Worm (Caenorhabditis elegans) whole organism, L3 larva: ENCODE results near the gene Y69H2.1.

Source experiments
- R02D3.7 ChIP-seq: fragments of 150-350 bp; optimal IDR thresholded peaks from 2 replicates; lab custom pipeline; 2014; ENCODE audit warnings: missing biosample characterization, missing genetic modification characterization
- aly-2 ChIP-seq: fragments of 150-350 bp; optimal IDR thresholded peaks from 2 replicates; lab custom pipeline; 2014; ENCODE audit warnings: missing biosample characterization, missing genetic modification characterization
- ama-1 ChIP-seq: fragments of 150-350 bp; optimal IDR thresholded peaks from 2 replicates; lab custom pipeline; 2018
- ceh-28 ChIP-seq: fragments of 150-350 bp; optimal IDR thresholded peaks from 2 replicates; lab custom pipeline; 2014; ENCODE audit warnings: missing biosample characterization, missing genetic modification reagents, missing genetic modification characterization
- ceh-82 ChIP-seq: fragments of 150-350 bp; optimal IDR thresholded peaks from 2 replicates; lab custom pipeline; 2014; ENCODE audit warnings: missing biosample characterization, missing genetic modification characterization
- ceh-9 ChIP-seq: sonication (generic microtip); optimal IDR thresholded peaks from 2 replicates; lab custom pipeline; 2018; ENCODE audit warnings: missing biosample characterization, missing genetic modification characterization
- daf-12 ChIP-seq: fragments of 150-350 bp; optimal IDR thresholded peaks from 2 replicates; lab custom pipeline; 2014; ENCODE audit warnings: missing biosample characterization, missing genetic modification reagents, missing genetic modification characterization
- egl-5 ChIP-seq: fragments of 150-350 bp; optimal IDR thresholded peaks from 2 replicates; lab custom pipeline; 2017; ENCODE audit warnings: missing biosample characterization, missing genetic modification reagents, missing genetic modification characterization, inconsistent platforms
- elt-1 ChIP-seq: fragments of 150-350 bp; optimal IDR thresholded peaks from 2 replicates; lab custom pipeline; 2014; ENCODE audit warnings: missing biosample characterization, missing genetic modification characterization
- elt-3 ChIP-seq, 3 experiments: fragments of 150-350 bp in 1 of 3; sonication (generic microtip) in 2 of 3; optimal IDR thresholded peaks; 2 replicates in 2 of 3; 4 replicates in 1 of 3; lab custom pipeline; 2014 to 2017; ENCODE audit warnings: missing biosample characterization in 3 of 3, missing genetic modification characterization in 3 of 3
- eor-1 ChIP-seq, 2 experiments: fragments of 150-350 bp; optimal IDR thresholded peaks; 2 replicates each; lab custom pipeline; 2014 to 2018; ENCODE audit warnings: missing biosample characterization in 2 of 2, missing genetic modification characterization in 2 of 2
- fkh-2 ChIP-seq: fragments of 150-350 bp; optimal IDR thresholded peaks from 2 replicates; lab custom pipeline; 2014; ENCODE audit warnings: missing biosample characterization, missing genetic modification reagents, missing genetic modification characterization
- fos-1 ChIP-seq: fragments of 150-350 bp; optimal IDR thresholded peaks from 2 replicates; lab custom pipeline; 2014; ENCODE audit warnings: missing biosample characterization, missing genetic modification characterization
- jun-1 ChIP-seq: fragments of 150-350 bp; optimal IDR thresholded peaks from 2 replicates; lab custom pipeline; 2014; ENCODE audit warnings: missing biosample characterization, missing genetic modification reagents, missing genetic modification characterization
- lin-15B ChIP-seq: fragments of 150-350 bp; optimal IDR thresholded peaks from 2 replicates; lab custom pipeline; 2014; ENCODE audit warnings: missing biosample characterization, missing genetic modification characterization
- lsy-12 ChIP-seq: sonication (generic microtip); optimal IDR thresholded peaks from 2 replicates; lab custom pipeline; 2016; ENCODE audit warnings: mild to moderate bottlenecking, missing genetic modification characterization, missing compliant biosample characterization
- mdl-1 ChIP-seq: fragments of 150-350 bp; optimal IDR thresholded peaks from 2 replicates; lab custom pipeline; 2014; ENCODE audit warnings: missing biosample characterization, missing genetic modification characterization
- nfya-1 ChIP-seq: sonication (generic microtip); optimal IDR thresholded peaks from 2 replicates; lab custom pipeline; 2017; ENCODE audit warnings: missing genetic modification characterization, mild to moderate bottlenecking, missing compliant biosample characterization, antibody characterized with exemption, moderate library complexity; ENCODE audit not compliant: insufficient read depth
- nhr-11 ChIP-seq: fragments of 150-350 bp; optimal IDR thresholded peaks from 2 replicates; lab custom pipeline; 2014; ENCODE audit warnings: missing biosample characterization, missing genetic modification characterization
- nhr-12 ChIP-seq: fragments of 150-350 bp; optimal IDR thresholded peaks from 2 replicates; lab custom pipeline; 2014; ENCODE audit warnings: missing biosample characterization, missing genetic modification characterization
- nhr-23 ChIP-seq: fragments of 150-350 bp; optimal IDR thresholded peaks from 2 replicates; lab custom pipeline; 2014; ENCODE audit warnings: missing biosample characterization, missing genetic modification reagents, missing genetic modification characterization
- nhr-237 ChIP-seq: fragments of 150-350 bp; optimal IDR thresholded peaks from 2 replicates; lab custom pipeline; 2014; ENCODE audit warnings: missing biosample characterization, missing genetic modification characterization
- nhr-25 ChIP-seq: sonication (generic microtip); optimal IDR thresholded peaks from 2 replicates; lab custom pipeline; 2017; ENCODE audit warnings: missing biosample characterization, missing genetic modification characterization
- nhr-28 ChIP-seq: fragments of 150-350 bp; optimal IDR thresholded peaks from 2 replicates; lab custom pipeline; 2014; ENCODE audit warnings: missing biosample characterization, missing genetic modification characterization
- nhr-43 ChIP-seq: sonication (generic microtip); optimal IDR thresholded peaks from 2 replicates; lab custom pipeline; 2016; ENCODE audit warnings: mild to moderate bottlenecking, missing genetic modification characterization, missing compliant biosample characterization; ENCODE audit not compliant: poor library complexity, severe bottlenecking
- nhr-67 ChIP-seq: fragments of 150-350 bp; optimal IDR thresholded peaks from 2 replicates; lab custom pipeline; 2014; ENCODE audit warnings: missing biosample characterization, missing genetic modification characterization
- sea-2 ChIP-seq: fragments of 150-350 bp; sonication (generic microtip); optimal IDR thresholded peaks from 4 replicates; lab custom pipeline; 2014; ENCODE audit warnings: missing biosample characterization, missing genetic modification reagents, missing genetic modification characterization
- skn-1 ChIP-seq: fragments of 150-350 bp; optimal IDR thresholded peaks from 2 replicates; lab custom pipeline; 2014; ENCODE audit warnings: missing biosample characterization, missing genetic modification characterization
- snpc-4 ChIP-seq: fragments of 150-350 bp; optimal IDR thresholded peaks from 2 replicates; lab custom pipeline; 2014; ENCODE audit warnings: missing biosample characterization, missing genetic modification characterization
- unc-62 ChIP-seq: fragments of 150-350 bp; sonication (generic microtip); optimal IDR thresholded peaks from 4 replicates; lab custom pipeline; 2014; ENCODE audit warnings: missing biosample characterization, missing genetic modification reagents, missing genetic modification characterization
- ztf-11 ChIP-seq: fragments of 150-350 bp; optimal IDR thresholded peaks from 2 replicates; lab custom pipeline; 2014; ENCODE audit warnings: missing biosample characterization, missing genetic modification characterization
- ztf-4 ChIP-seq: fragments of 150-350 bp; optimal IDR thresholded peaks from 2 replicates; lab custom pipeline; 2014; ENCODE audit warnings: missing biosample characterization, missing genetic modification characterization

Y69H2.1 gene

DNA sequence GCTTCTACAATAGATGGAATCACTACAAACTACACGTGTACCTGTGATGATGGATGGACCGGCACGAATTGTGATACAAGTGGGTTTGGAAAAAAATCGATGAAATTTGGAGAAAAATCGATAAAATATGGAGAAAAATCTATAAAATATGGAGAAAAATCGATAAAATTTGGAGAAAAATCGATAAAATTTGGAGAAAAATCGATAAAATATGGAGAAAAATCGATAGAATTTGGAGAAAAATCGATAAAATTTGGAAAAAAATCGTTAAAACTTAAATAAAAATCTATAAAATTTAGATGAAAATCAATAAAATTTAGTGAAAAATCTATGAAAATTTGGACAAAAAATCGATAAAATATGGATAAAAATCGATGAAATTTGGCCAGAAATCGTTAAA lies 21.9 kb upstream of the Y69H2.1 start:
- TF ChIP-seq ceh-28 (tag; lab: Kevin White, UChicago) = peak; percentile 83
- no peak for TF ChIP-seq nhr-23

ce11 chrV:18639601-18640354 lies 17.4 kb upstream of the Y69H2.1 start, which contains the start of gene egas-1:
Gene egas-1 (plus strand): TSS chrV:18640304.
- peak; percentile 45 for TF ChIP-seq nhr-23
- TF ChIP-seq daf-12 (tag; lab: Kevin White, UChicago) = no peak
- no peak for TF ChIP-seq snpc-4 (tag; lab: Kevin White, UChicago)
- no peak for TF ChIP-seq fkh-2 (tag; lab: Kevin White, UChicago)
- TF ChIP-seq ceh-28 (tag; lab: Kevin White, UChicago) = peak; percentile 12
- TF ChIP-seq ama-1 (lab: Kevin White, UChicago) = peak; percentile 84
- no peak for TF ChIP-seq eor-1 (tag; optimal IDR thresholded peaks at IDR 0.05; lab: Kevin White, UChicago)
- TF ChIP-seq fos-1 (tag; lab: Kevin White, UChicago) = no peak
- TF ChIP-seq elt-1 (tag; lab: Kevin White, UChicago) = no peak
- peak in 1 of 3 experiments; percentile 8 for TF ChIP-seq elt-3 (tag; optimal IDR thresholded peaks at IDR 0.05; lab: Kevin White, UChicago)
- TF ChIP-seq ceh-9 = no peak
- TF ChIP-seq ztf-11 (tag; lab: Kevin White, UChicago) = no peak
- no peak for TF ChIP-seq aly-2 (tag; lab: Kevin White, UChicago)
- no peak for TF ChIP-seq sea-2 (GFP tag; lab: Kevin White, UChicago)
- TF ChIP-seq nhr-237 (tag; lab: Kevin White, UChicago) = no peak

DNA sequence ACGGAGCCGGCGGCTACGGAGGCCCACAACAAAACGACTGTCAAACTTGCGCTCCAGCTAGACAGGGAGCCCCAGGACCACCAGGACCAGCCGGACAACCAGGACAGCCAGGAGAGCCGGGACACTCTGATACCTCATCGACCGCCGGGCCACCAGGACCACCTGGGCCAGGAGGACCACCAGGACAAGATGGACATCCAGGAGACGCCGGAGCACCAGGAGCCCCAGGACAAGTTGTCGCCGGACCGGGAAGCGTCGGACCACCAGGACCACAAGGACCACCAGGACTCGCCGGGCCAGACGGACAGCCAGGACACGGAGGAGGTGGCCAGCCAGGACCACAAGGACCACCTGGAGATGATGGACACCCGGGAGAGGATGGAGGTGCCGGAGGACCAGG lies 16.7 kb upstream of the Y69H2.1 start:
- TF ChIP-seq aly-2 (tag; lab: Kevin White, UChicago) (no peak), skn-1 (no peak), fkh-2 (tag; lab: Kevin White, UChicago) (no peak), sea-2 (GFP tag; lab: Kevin White, UChicago) (no peak), lsy-12 (tag; lab: Kevin White, UChicago) (no peak), nhr-23 (no peak), nhr-25 (no peak), nhr-67 (no peak), fos-1 (tag; lab: Kevin White, UChicago) (no peak), nfya-1 (tag; lab: Kevin White, UChicago) (no peak), ztf-4 (no peak), lin-15B (tag; lab: Kevin White, UChicago) (no peak), jun-1 (tag; lab: Kevin White, UChicago) (no peak), snpc-4 (tag; lab: Kevin White, UChicago) (no peak), nhr-12 (tag; lab: Kevin White, UChicago) (no peak), ceh-9 (no peak), elt-1 (tag; lab: Kevin White, UChicago) (no peak), R02D3.7 (no peak)

ce11 chrV:18638367-18638873 lies 16.1 kb upstream of the Y69H2.1 start, which contains the start of gene col-42:
Gene col-42 (plus strand): TSS chrV:18638484.
- no peak for TF ChIP-seq nhr-28
- peak; percentile 5 for TF ChIP-seq nhr-23
- TF ChIP-seq nhr-11 (tag; lab: Kevin White, UChicago) = no peak
- peak; percentile 64 for TF ChIP-seq ama-1 (lab: Kevin White, UChicago)
- TF ChIP-seq mdl-1 (tag; lab: Kevin White, UChicago) = no peak

DNA sequence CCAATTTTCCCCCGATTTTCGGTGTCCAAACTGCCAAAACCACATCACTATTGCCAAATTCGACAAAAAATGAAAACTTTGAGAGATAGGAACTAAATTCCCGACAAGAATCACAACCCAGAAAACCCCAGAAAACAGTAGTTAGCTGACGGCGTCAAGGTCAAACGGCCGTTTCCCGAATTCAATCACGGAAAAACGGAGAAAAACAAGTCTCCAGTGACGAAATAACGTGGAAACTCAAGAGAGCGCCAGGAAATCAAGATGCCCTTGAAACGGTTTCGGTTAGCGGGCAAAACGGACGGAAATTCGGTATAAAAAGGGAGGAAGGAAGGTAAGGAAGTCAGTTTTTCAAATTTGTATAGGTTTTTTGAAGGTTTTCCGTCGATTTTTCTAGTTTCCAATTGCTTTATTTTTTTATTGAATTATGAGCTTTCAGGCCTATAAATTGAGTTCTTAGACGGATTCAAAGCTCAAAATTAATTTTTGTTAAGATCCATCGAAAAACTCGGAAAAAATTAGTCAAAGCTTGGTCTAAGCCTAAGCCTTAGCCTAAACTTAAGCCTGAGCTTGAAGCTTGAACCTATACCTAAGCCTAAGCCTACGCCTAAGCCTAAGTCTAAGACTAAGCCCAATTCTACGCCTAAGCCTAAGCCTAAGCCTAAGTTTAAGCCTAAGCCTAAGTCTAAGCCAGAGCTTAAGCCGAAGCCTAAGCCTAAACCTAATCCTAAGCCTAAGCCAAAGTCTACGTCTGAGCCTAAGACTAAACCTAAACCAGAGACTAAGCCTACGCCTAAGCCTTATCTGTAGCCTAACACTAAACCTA lies 15.4 kb upstream of the Y69H2.1 start:
- peak; percentile 22 for TF ChIP-seq jun-1 (tag; lab: Kevin White, UChicago)
- TF ChIP-seq ceh-82 (tag; lab: Kevin White, UChicago) = no peak
- no peak for TF ChIP-seq ama-1 (lab: Kevin White, UChicago)
- TF ChIP-seq nhr-28 = no peak
- TF ChIP-seq eor-1 (tag; optimal IDR thresholded peaks at IDR 0.05; lab: Kevin White, UChicago) = no peak
- TF ChIP-seq elt-3 (tag; optimal IDR thresholded peaks at IDR 0.05; lab: Kevin White, UChicago) = peak in 1 of 3 experiments; percentile 29
- TF ChIP-seq nhr-43 = no peak
- no peak for TF ChIP-seq unc-62 (GFP tag; lab: Kevin White, UChicago)
- TF ChIP-seq nhr-25 = peak; percentile 9
- TF ChIP-seq egl-5 = no peak
- peak; percentile 49 for TF ChIP-seq nhr-23
- no peak for TF ChIP-seq lsy-12 (tag; lab: Kevin White, UChicago)
- no peak for TF ChIP-seq ztf-11 (tag; lab: Kevin White, UChicago)
- peak; percentile 6 for TF ChIP-seq lin-15B (tag; lab: Kevin White, UChicago)
